Worm (Caenorhabditis elegans) whole organism, late embryonic: ENCODE measurements around the gene rpap-2.

Experiments
- ama-1 ChIP-seq: fragments of 150-350 bp; optimal IDR thresholded peaks from 2 replicates; lab custom pipeline; 2014
- pha-4 ChIP-seq: fragments of 150-350 bp; optimal IDR thresholded peaks from 2 replicates; lab custom pipeline; 2018; ENCODE audit warnings: missing biosample characterization, missing genetic modification reagents, missing genetic modification characterization
- rnt-1 ChIP-seq: sonication (generic microtip); optimal IDR thresholded peaks from 2 replicates; lab custom pipeline; 2016; ENCODE audit warnings: missing genetic modification characterization, missing compliant biosample characterization

- no peak for TF ChIP-seq ama-1 (lab: Kevin White, UChicago)
- no peak for TF ChIP-seq pha-4 (tag; lab: Kevin White, UChicago)
- TF ChIP-seq rnt-1 (tag; lab: Kevin White, UChicago) = no peak
These were observed 49.4 kb downstream of the rpap-2 start, which contains the start of gene F59B2.12 for ce11 chrIII:9017181-9017651.
